Worm (Caenorhabditis elegans) whole organism, midembryonic: Measurements from ENCODE around the gene exc-5.

Source experiments
- T22C8.4 ChIP-seq: fragments of 200-800 bp; sonication (Bioruptor generic); IDR thresholded peaks from 2 replicates; pipeline ENCODE4 v1.3.6; 2022; ENCODE audit warnings: missing genetic modification characterization, missing compliant biosample characterization
- cog-1 ChIP-seq: sonication (generic microtip); optimal IDR thresholded peaks from 2 replicates; lab custom pipeline; 2016; ENCODE audit warnings: missing genetic modification characterization, missing compliant biosample characterization
- med-1 ChIP-seq: sonication (generic microtip); optimal IDR thresholded peaks from 2 replicates; lab custom pipeline; 2017; ENCODE audit warnings: missing genetic modification characterization, mild to moderate bottlenecking, missing compliant biosample characterization, antibody characterized with exemption, missing genetic modification reagents; ENCODE audit not compliant: insufficient read depth

ce11 chrIV:8790144-8790543 lies 23.3 kb downstream of the exc-5 start, which contains the start of gene sru-35:
- no peak for TF ChIP-seq T22C8.4 (GFP tag; lab: Robert Waterston, UW)
- no peak for TF ChIP-seq med-1
- TF ChIP-seq cog-1 (tag; lab: Kevin White, UChicago) = no peak
